Worm (Caenorhabditis elegans): ENCODE measurements around the gene T27E7.5.

DNA sequence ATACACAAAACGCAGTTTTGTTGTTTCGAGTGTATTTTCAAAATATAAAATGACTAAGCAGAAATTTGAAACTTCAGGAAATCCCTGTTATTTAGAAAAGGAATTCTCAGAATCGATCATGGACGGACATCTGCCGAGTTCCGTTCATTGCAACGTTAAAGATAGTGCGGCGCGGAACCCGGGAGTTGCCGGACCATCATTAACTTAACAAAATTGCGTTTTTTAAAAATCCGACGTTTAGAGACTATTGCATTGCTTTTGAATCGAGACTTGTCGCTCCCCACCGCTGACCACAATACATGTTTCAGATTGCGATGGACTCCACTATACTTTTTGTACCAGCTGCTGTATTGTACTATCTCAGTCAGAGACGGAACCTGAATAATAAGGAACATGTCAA, 6.9 kb upstream of the T27E7.5 start:
- TF ChIP-seq lin-54 (GFP tag; optimal IDR thresholded peaks at IDR 0.05): no peak
- no peak for TF ChIP-seq egl-44 (GFP tag; IDR thresholded peaks at IDR 0.05)
- no peak for TF ChIP-seq F39B2.1 (GFP tag; IDR thresholded peaks at IDR 0.05)
- no peak for TF ChIP-seq ceh-40 (GFP tag; IDR thresholded peaks at IDR 0.05)
- TF ChIP-seq Y53G8AR.9 (GFP tag; conservative IDR thresholded peaks at IDR 0.05): no peak
- TF ChIP-seq pbrm-1 (GFP tag; IDR thresholded peaks at IDR 0.05): no peak
- no peak for TF ChIP-seq nhr-179 (tag; optimal IDR thresholded peaks at IDR 0.05)
- no peak for TF ChIP-seq B0336.3 (GFP tag; IDR thresholded peaks at IDR 0.05)
- no peak for TF ChIP-seq F49E8.2 (tag; optimal IDR thresholded peaks at IDR 0.05; ENCODE audit: insufficient read depth)

All from whole organism, young adult.